Worm (Caenorhabditis elegans) whole organism, L1 larva: ENCODE measurements around the gene osm-9.
A peak's percentile ranks its signal among the peaks of the same experiment; 100 is the strongest.
"Not testable (repeated sequence)": the region's sequence is repeated elsewhere in the genome, so short reads cannot be mapped to it uniquely, and the experiment has no call there.

Experiments used
- C04F5.9 ChIP-seq: sonication (generic microtip); optimal IDR thresholded peaks from 2 replicates; lab custom pipeline; 2016; ENCODE audit warnings: missing genetic modification characterization, missing compliant biosample characterization
- ceh-63 ChIP-seq: fragments of 200-800 bp; sonication (Bioruptor generic); optimal IDR thresholded peaks from 2 replicates; lab custom pipeline; 2018; ENCODE audit warnings: mild to moderate bottlenecking, missing genetic modification characterization, missing compliant biosample characterization
- ceh-8 ChIP-seq: fragments of 200-800 bp; sonication (Bioruptor generic); optimal IDR thresholded peaks from 2 replicates; lab custom pipeline; 2018; ENCODE audit warnings: mild to moderate bottlenecking, missing genetic modification characterization, moderate library complexity, missing compliant biosample characterization
- dpl-1 ChIP-seq, 3 experiments: fragments of 150-350 bp in 2 of 3; sonication (generic microtip) in 1 of 3; optimal IDR thresholded peaks; 2 replicates each; lab custom pipeline; 2014 to 2017; ENCODE audit warnings: missing biosample characterization in 3 of 3, missing genetic modification characterization in 3 of 3, missing genetic modification reagents in 3 of 3
- efl-1 ChIP-seq, 4 experiments: fragments of 150-350 bp; optimal IDR thresholded peaks in 3 of 4; peaks in 1 of 4; 1 replicate in 1 of 4; 2 replicates in 3 of 4; lab custom pipeline; 2014; ENCODE audit warnings: missing biosample characterization in 2 of 4, missing genetic modification characterization in 2 of 4, missing genetic modification reagents in 2 of 4
- egl-27 ChIP-seq, 2 experiments: fragments of 150-350 bp in 1 of 2; sonication (generic microtip); optimal IDR thresholded peaks; 3 replicates each; lab custom pipeline; 2017 to 2018; ENCODE audit warnings: missing biosample characterization in 2 of 2, missing genetic modification characterization in 2 of 2, missing genetic modification reagents in 2 of 2
- elt-3 ChIP-seq, 6 experiments: fragments of 150-350 bp in 1 of 6; sonication (generic microtip); optimal IDR thresholded peaks; 2 replicates each; lab custom pipeline; 2017 to 2018; ENCODE audit warnings: missing biosample characterization in 6 of 6, missing genetic modification characterization in 6 of 6, inconsistent platforms in 1 of 6
- fkh-8 ChIP-seq: sonication (generic microtip); optimal IDR thresholded peaks from 2 replicates; lab custom pipeline; 2016; ENCODE audit warnings: mild to moderate bottlenecking, missing genetic modification characterization, missing compliant biosample characterization
- fos-1 ChIP-seq: fragments of 150-350 bp; optimal IDR thresholded peaks from 2 replicates; lab custom pipeline; 2014; ENCODE audit warnings: missing biosample characterization, missing genetic modification characterization
- hpl-2 ChIP-seq: fragments of 150-350 bp; optimal IDR thresholded peaks from 2 replicates; lab custom pipeline; 2014; ENCODE audit warnings: missing biosample characterization, missing genetic modification reagents, missing genetic modification characterization
- irx-1 ChIP-seq: sonication (generic microtip); optimal IDR thresholded peaks from 2 replicates; lab custom pipeline; 2016; ENCODE audit warnings: missing genetic modification characterization, missing compliant biosample characterization
- jun-1 ChIP-seq: fragments of 150-350 bp; optimal IDR thresholded peaks from 2 replicates; lab custom pipeline; 2014; ENCODE audit warnings: missing biosample characterization, missing genetic modification reagents, missing genetic modification characterization
- lin-13 ChIP-seq: fragments of 150-350 bp; optimal IDR thresholded peaks from 2 replicates; lab custom pipeline; 2014; ENCODE audit warnings: missing biosample characterization, missing genetic modification reagents, missing genetic modification characterization
- lin-35 ChIP-seq, 2 experiments: fragments of 150-350 bp; optimal IDR thresholded peaks; 2 replicates each; lab custom pipeline; 2014; ENCODE audit warnings: missing biosample characterization in 2 of 2, missing genetic modification characterization in 2 of 2, missing genetic modification reagents in 2 of 2
- lin-39 ChIP-seq: fragments of 150-350 bp; optimal IDR thresholded peaks from 2 replicates; lab custom pipeline; 2014; ENCODE audit warnings: missing biosample characterization, missing genetic modification reagents, missing genetic modification characterization
- lsy-2 ChIP-seq, 2 experiments: fragments of 150-350 bp; optimal IDR thresholded peaks; 2 replicates each; lab custom pipeline; 2014; ENCODE audit warnings: missing biosample characterization in 2 of 2, missing genetic modification characterization in 2 of 2
- mab-9 ChIP-seq: fragments of 200-800 bp; sonication (Bioruptor generic); IDR thresholded peaks from 2 replicates; pipeline ENCODE4 v1.3.6; 2022; ENCODE audit warnings: missing genetic modification reagents, missing genetic modification characterization, missing compliant biosample characterization
- nhr-71 ChIP-seq: sonication (generic microtip); optimal IDR thresholded peaks from 2 replicates; lab custom pipeline; 2016; ENCODE audit warnings: mild to moderate bottlenecking, missing genetic modification characterization, moderate library complexity, missing compliant biosample characterization
- nhr-76 ChIP-seq: sonication (generic microtip); optimal IDR thresholded peaks from 2 replicates; lab custom pipeline; 2017; ENCODE audit warnings: missing biosample characterization, missing genetic modification characterization
- nhr-85 ChIP-seq: sonication (generic microtip); peaks from one replicate; lab custom pipeline; 2016; ENCODE audit warnings: missing genetic modification characterization, inconsistent platforms, missing compliant biosample characterization
- pax-3 ChIP-seq: fragments of 200-800 bp; sonication (Bioruptor generic); optimal IDR thresholded peaks from 2 replicates; lab custom pipeline; 2018; ENCODE audit warnings: mild to moderate bottlenecking, missing genetic modification characterization, moderate library complexity, missing compliant biosample characterization
- skn-1 ChIP-seq: fragments of 150-350 bp; optimal IDR thresholded peaks from 2 replicates; lab custom pipeline; 2014; ENCODE audit warnings: missing biosample characterization, missing genetic modification characterization
- snpc-4 ChIP-seq: fragments of 150-350 bp; optimal IDR thresholded peaks from 2 replicates; lab custom pipeline; 2014; ENCODE audit warnings: missing biosample characterization, missing genetic modification characterization
- swsn-7 ChIP-seq: sonication (generic microtip); optimal IDR thresholded peaks from 2 replicates; lab custom pipeline; 2016; ENCODE audit warnings: missing genetic modification characterization, missing compliant biosample characterization
- unc-130 ChIP-seq: fragments of 150-350 bp; optimal IDR thresholded peaks from 2 replicates; lab custom pipeline; 2017; ENCODE audit warnings: missing biosample characterization, missing genetic modification characterization, inconsistent platforms
- unc-86 ChIP-seq: sonication (generic microtip); optimal IDR thresholded peaks from 2 replicates; lab custom pipeline; 2016; ENCODE audit warnings: missing genetic modification characterization, missing compliant biosample characterization
- xbp-1 ChIP-seq: sonication (generic microtip); optimal IDR thresholded peaks from 2 replicates; lab custom pipeline; 2016; ENCODE audit warnings: missing genetic modification characterization, missing compliant biosample characterization

Gene osm-9

ce11 chrIV:3582806-3583205 lies 25.6 kb upstream of the osm-9 start, which contains the start of gene blos-7:
TSS of gene blos-7 (minus strand) at chrIV:3582906.
- TF ChIP-seq irx-1 (tag; lab: Kevin White, UChicago); mab-9 (GFP tag; lab: Robert Waterston, UW); fos-1 (tag; lab: Kevin White, UChicago): not testable (repeated sequence)

- TF ChIP-seq lin-13 (GFP tag; lab: Kevin White, UChicago), result no peak
- peak in 1 of 2 experiments; percentile 44 for TF ChIP-seq lsy-2 (tag; optimal IDR thresholded peaks at IDR 0.05; lab: Kevin White, UChicago)
- TF ChIP-seq xbp-1 (tag; lab: Kevin White, UChicago), result no peak
- peak; percentile 25 for TF ChIP-seq fkh-8 (tag; lab: Kevin White, UChicago)
- no peak for TF ChIP-seq lin-39 (tag; lab: Kevin White, UChicago)
- peak in 1 of 2 experiments; percentile 16 for TF ChIP-seq lin-35 (GFP tag; optimal IDR thresholded peaks at IDR 0.05; lab: Kevin White, UChicago)
- peak in 1 of 2 experiments; percentile 53 for TF ChIP-seq efl-1 (optimal IDR thresholded peaks at IDR 0.05; lab: Kevin White, UChicago)
- peak; percentile 38 to 91 for TF ChIP-seq efl-1 (GFP tag; optimal IDR thresholded peaks at IDR 0.05 in 1 of 2; lab: Kevin White, UChicago)
- no peak for TF ChIP-seq swsn-7 (tag; lab: Kevin White, UChicago)
- no peak for TF ChIP-seq hpl-2 (GFP tag; lab: Kevin White, UChicago)
- no peak for TF ChIP-seq pax-3
- no peak for TF ChIP-seq snpc-4 (tag; lab: Kevin White, UChicago)
- no peak for TF ChIP-seq elt-3 (tag; optimal IDR thresholded peaks at IDR 0.05; lab: Kevin White, UChicago)
- TF ChIP-seq ceh-8 (GFP tag; lab: Kevin White, UChicago), result no peak
- TF ChIP-seq dpl-1 (GFP tag; optimal IDR thresholded peaks at IDR 0.05; lab: Kevin White, UChicago), result peak in 1 of 3 experiments; percentile 30
- peak; percentile 19 for TF ChIP-seq nhr-71 (tag; lab: Kevin White, UChicago)
- peak; percentile 4 for TF ChIP-seq skn-1 (tag; lab: Kevin White, UChicago)
These were observed 22.3 kb upstream of the osm-9 start, which contains the start of gene Y37E11B.1 for ce11 chrIV:3579477-3579975. TSS of gene Y37E11B.1 (plus strand) at chrIV:3579621.

ce11 chrIV:3578667-3579066 lies 21.4 kb upstream of the osm-9 start:
- peak; percentile 63 for TF ChIP-seq nhr-85 (tag; lab: Kevin White, UChicago)
- TF ChIP-seq pax-3, result no peak

- TF ChIP-seq lin-39 (tag; lab: Kevin White, UChicago), result no peak
- no peak for TF ChIP-seq snpc-4 (tag; lab: Kevin White, UChicago)
- no peak for TF ChIP-seq unc-130 (tag; lab: Kevin White, UChicago)
- no peak for TF ChIP-seq ceh-63 (GFP tag; lab: Kevin White, UChicago)
- TF ChIP-seq egl-27 (tag; optimal IDR thresholded peaks at IDR 0.05; lab: Kevin White, UChicago), result no peak
- TF ChIP-seq unc-86 (tag; lab: Kevin White, UChicago), result no peak
- TF ChIP-seq fos-1 (tag; lab: Kevin White, UChicago), result no peak
- TF ChIP-seq jun-1 (tag; lab: Kevin White, UChicago), result no peak
- no peak for TF ChIP-seq lin-13 (GFP tag; lab: Kevin White, UChicago)
These were observed 20.9 kb upstream of the osm-9 start, which contains the start of gene Y37E11B.2 for ce11 chrIV:3578155-3578554. TSS of gene Y37E11B.2 (plus strand) at chrIV:3578455.

ce11 chrIV:3570612-3571011 lies 13.4 kb upstream of the osm-9 start:
- TF ChIP-seq hpl-2 (GFP tag; lab: Kevin White, UChicago) (no peak), nhr-76 (no peak), nhr-85 (tag; lab: Kevin White, UChicago) (no peak), xbp-1 (tag; lab: Kevin White, UChicago) (no peak), jun-1 (tag; lab: Kevin White, UChicago) (no peak)

ce11 chrIV:3568608-3569007 lies 11.4 kb upstream of the osm-9 start, which contains the start of gene otpl-1:
TSS of gene otpl-1 (plus strand) at chrIV:3568979.
- TF ChIP-seq snpc-4 (tag; lab: Kevin White, UChicago) (peak; percentile 55), lin-39 (tag; lab: Kevin White, UChicago) (no peak), C04F5.9 (tag; lab: Kevin White, UChicago) (no peak)
